Worm (Caenorhabditis elegans) whole organism, L1 larva: ENCODE data around the gene nhr-102.

ENCODE experiments used
- dsc-1 ChIP-seq: sonication (generic microtip); optimal IDR thresholded peaks from 2 replicates; lab custom pipeline; 2016; ENCODE audit warnings: mild to moderate bottlenecking, missing genetic modification characterization, missing compliant biosample characterization
- egl-27 ChIP-seq, 2 experiments: fragments of 150-350 bp in 1 of 2; sonication (generic microtip); optimal IDR thresholded peaks; 3 replicates each; lab custom pipeline; 2017 to 2018; ENCODE audit warnings: missing biosample characterization in 2 of 2, missing genetic modification characterization in 2 of 2, missing genetic modification reagents in 2 of 2
- lin-39 ChIP-seq: fragments of 150-350 bp; optimal IDR thresholded peaks from 2 replicates; lab custom pipeline; 2014; ENCODE audit warnings: missing biosample characterization, missing genetic modification reagents, missing genetic modification characterization
- nhr-76 ChIP-seq: sonication (generic microtip); optimal IDR thresholded peaks from 2 replicates; lab custom pipeline; 2017; ENCODE audit warnings: missing biosample characterization, missing genetic modification characterization
- sptf-1 ChIP-seq: fragments of 150-350 bp; optimal IDR thresholded peaks from 2 replicates; lab custom pipeline; 2014; ENCODE audit warnings: missing biosample characterization, missing genetic modification characterization
- ztf-4 ChIP-seq: fragments of 150-350 bp; optimal IDR thresholded peaks from 2 replicates; lab custom pipeline; 2014; ENCODE audit warnings: missing biosample characterization, missing genetic modification characterization

DNA sequence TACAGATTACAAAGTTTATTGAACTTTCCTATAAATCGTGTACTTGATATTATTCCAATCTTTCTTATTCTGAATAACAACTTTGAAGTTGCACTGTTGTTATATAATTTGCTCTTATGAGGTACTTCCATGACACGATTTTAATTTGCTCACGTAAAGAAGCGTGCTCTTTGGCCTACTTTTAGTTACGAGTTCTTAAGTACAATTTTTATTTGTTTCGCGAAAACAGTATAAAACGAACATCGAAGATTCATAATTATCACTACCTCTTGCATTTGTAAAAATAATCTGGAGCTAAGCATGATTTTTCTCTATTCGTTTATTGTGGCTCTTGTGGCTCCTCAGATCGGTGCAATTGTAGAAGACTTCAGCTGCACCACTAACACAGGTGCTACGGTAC, 37.5 kb upstream of the nhr-102 start, which contains the start of gene F35E8.7:
- no peak for TF ChIP-seq dsc-1
- no peak for TF ChIP-seq sptf-1 (tag; lab: Kevin White, UChicago)
- TF ChIP-seq ztf-4 (tag; lab: Kevin White, UChicago), result no peak
- TF ChIP-seq egl-27 (tag; optimal IDR thresholded peaks at IDR 0.05; lab: Kevin White, UChicago), result no peak
- TF ChIP-seq lin-39, result no peak
- TF ChIP-seq nhr-76 (tag; lab: Kevin White, UChicago), result no peak
